Worm (Caenorhabditis elegans) whole organism, L4 larva: Measurements from ENCODE around the gene cox-14.

Experiments used
- D1046.2 ChIP-seq: fragments of 200-800 bp; sonication (Bioruptor generic); IDR thresholded peaks from 2 replicates; pipeline ENCODE4 v1.3.6; 2022; ENCODE audit warnings: missing genetic modification characterization, missing compliant biosample characterization
- F37D6.2 ChIP-seq: sonication (generic microtip); optimal IDR thresholded peaks from 2 replicates; lab custom pipeline; 2016; ENCODE audit warnings: mild to moderate bottlenecking, missing genetic modification characterization, missing compliant biosample characterization
- aly-2 ChIP-seq: sonication (generic microtip); optimal IDR thresholded peaks from 2 replicates; lab custom pipeline; 2018; ENCODE audit warnings: missing biosample characterization, missing genetic modification characterization
- ceh-28 ChIP-seq: fragments of 150-350 bp; optimal IDR thresholded peaks from 2 replicates; lab custom pipeline; 2014; ENCODE audit warnings: missing biosample characterization, missing genetic modification reagents, missing genetic modification characterization
- hif-1 ChIP-seq, 2 experiments: sonication (generic microtip); optimal IDR thresholded peaks; 2 replicates each; lab custom pipeline; 2016 to 2017; ENCODE audit warnings: missing compliant biosample characterization in 2 of 2, missing genetic modification characterization in 2 of 2, missing genetic modification reagents in 2 of 2, missing genotype in 2 of 2, mild to moderate bottlenecking in 1 of 2
- lin-29 ChIP-seq: fragments of 200-800 bp; sonication (Bioruptor generic); IDR thresholded peaks from 2 replicates; pipeline ENCODE4 v1.3.6; 2022; ENCODE audit warnings: missing genetic modification reagents, missing genetic modification characterization, missing compliant biosample characterization
- mdt-29 ChIP-seq: fragments of 200-800 bp; sonication (Bioruptor generic); IDR thresholded peaks from 2 replicates; pipeline ENCODE4 v1.3.6; 2022; ENCODE audit warnings: missing genetic modification reagents, missing genetic modification characterization, missing compliant biosample characterization
- pha-4 ChIP-seq, 2 experiments: fragments of 150-350 bp in 1 of 2; fragments of 200-800 bp in 1 of 2; sonication (Bioruptor generic) in 1 of 2; IDR thresholded peaks in 1 of 2; optimal IDR thresholded peaks in 1 of 2; 2 replicates each; pipeline versions ENCODE4 v1.3.6 to Lab custom; 2014 to 2022; ENCODE audit warnings: missing genetic modification characterization in 2 of 2, missing genetic modification reagents in 2 of 2, missing biosample characterization in 1 of 2, missing compliant biosample characterization in 1 of 2
- skn-1 ChIP-seq: fragments of 150-350 bp; optimal IDR thresholded peaks from 2 replicates; lab custom pipeline; 2014; ENCODE audit warnings: missing biosample characterization, missing genetic modification characterization

DNA sequence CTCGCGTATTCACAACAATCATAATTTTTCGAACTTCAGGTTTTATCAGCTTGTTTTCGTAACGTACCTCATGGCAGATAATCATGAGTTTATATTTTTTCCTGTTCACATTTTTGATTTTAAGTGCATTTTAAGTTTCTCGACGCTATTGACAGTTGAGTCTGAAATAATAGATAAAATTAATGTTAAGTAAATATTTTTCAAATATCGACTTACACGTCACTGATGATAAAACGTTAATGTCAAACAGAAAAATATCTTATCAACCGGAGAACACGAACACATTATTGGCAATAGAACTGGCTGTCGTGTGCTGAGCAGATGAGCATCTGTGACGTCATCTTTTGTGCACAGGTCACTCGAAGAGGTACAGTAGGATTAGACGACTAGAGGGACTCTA lies 21.9 kb upstream of the cox-14 start:
- TF ChIP-seq mdt-29 (GFP tag; lab: Robert Waterston, UW) (no peak), D1046.2 (GFP tag; lab: Robert Waterston, UW) (no peak), hif-1 (tag; optimal IDR thresholded peaks at IDR 0.05; lab: Kevin White, UChicago) (no peak), pha-4 (GFP tag; IDR thresholded peaks at IDR 0.05; lab: Robert Waterston, UW) (no peak), pha-4 (tag; optimal IDR thresholded peaks at IDR 0.05; lab: Kevin White, UChicago) (no peak), ceh-28 (tag; lab: Kevin White, UChicago) (no peak), F37D6.2 (no peak), aly-2 (tag; lab: Kevin White, UChicago) (no peak), skn-1 (tag; lab: Kevin White, UChicago) (no peak), lin-29 (GFP tag; lab: Robert Waterston, UW) (no peak)
